Worm (Caenorhabditis elegans) whole organism, L4 larva: ENCODE data around the gene F36G3.2.
"Not testable (repeated sequence)": the region's sequence is repeated elsewhere in the genome, so short reads cannot be mapped to it uniquely, and the experiment has no call there.

Experiments
- D1046.2 ChIP-seq: fragments of 200-800 bp; sonication (Bioruptor generic); IDR thresholded peaks from 2 replicates; pipeline ENCODE4 v1.3.6; 2022; ENCODE audit warnings: missing genetic modification characterization, missing compliant biosample characterization
- F10B5.3 ChIP-seq: sonication (generic microtip); optimal IDR thresholded peaks from 2 replicates; lab custom pipeline; 2016; ENCODE audit warnings: mild to moderate bottlenecking, missing genetic modification characterization, missing compliant biosample characterization
- F37D6.2 ChIP-seq: sonication (generic microtip); optimal IDR thresholded peaks from 2 replicates; lab custom pipeline; 2016; ENCODE audit warnings: mild to moderate bottlenecking, missing genetic modification characterization, missing compliant biosample characterization
- F44E2.7 ChIP-seq: fragments of 200-800 bp; sonication (Bioruptor generic); IDR thresholded peaks from 2 replicates; pipeline ENCODE4 v2.1.2; 2022; ENCODE audit warnings: missing genetic modification characterization, missing compliant biosample characterization
- F49E8.2 ChIP-seq: sonication (generic microtip); optimal IDR thresholded peaks from 2 replicates; lab custom pipeline; 2016; ENCODE audit warnings: missing compliant biosample characterization, mild to moderate bottlenecking, missing genetic modification characterization, borderline replicate concordance
- Y105C5A.15 ChIP-seq: fragments of 200-800 bp; sonication (Bioruptor generic); IDR thresholded peaks from 2 replicates; pipeline ENCODE4 v1.3.6; 2022; ENCODE audit warnings: missing genetic modification characterization, missing compliant biosample characterization
- Y5F2A.4 ChIP-seq: fragments of 200-800 bp; sonication (Bioruptor generic); optimal IDR thresholded peaks from 2 replicates; lab custom pipeline; 2018; ENCODE audit warnings: mild to moderate bottlenecking, missing genetic modification characterization, missing compliant biosample characterization
- ZK337.2 ChIP-seq: fragments of 200-800 bp; sonication (Bioruptor generic); IDR thresholded peaks from 2 replicates; pipeline ENCODE4 v1.3.6; 2022; ENCODE audit warnings: missing genetic modification reagents, missing genetic modification characterization, missing compliant biosample characterization
- arid-1 ChIP-seq: fragments of 200-800 bp; sonication (Bioruptor generic); conservative IDR thresholded peaks from 2 replicates; pipeline ENCODE4 v1.3.6; 2022; ENCODE audit warnings: missing genetic modification reagents, missing genetic modification characterization, missing compliant biosample characterization
- ceh-20 ChIP-seq: fragments of 200-800 bp; sonication (Bioruptor generic); IDR thresholded peaks from 2 replicates; pipeline ENCODE4 v1.3.6; 2022; ENCODE audit warnings: missing genetic modification reagents, missing genetic modification characterization, missing compliant biosample characterization
- ceh-32 ChIP-seq: sonication (generic microtip); optimal IDR thresholded peaks from 2 replicates; lab custom pipeline; 2016; ENCODE audit warnings: mild to moderate bottlenecking, missing genetic modification characterization, missing compliant biosample characterization; ENCODE audit not compliant: poor library complexity
- ceh-44 ChIP-seq: fragments of 200-800 bp; sonication (Bioruptor generic); IDR thresholded peaks from 2 replicates; pipeline ENCODE4 v1.3.6; 2022; ENCODE audit warnings: missing genetic modification reagents, missing genetic modification characterization, missing compliant biosample characterization
- cey-2 ChIP-seq: sonication (generic microtip); optimal IDR thresholded peaks from 3 replicates; lab custom pipeline; 2017; ENCODE audit warnings: missing genetic modification characterization, mild to moderate bottlenecking, missing compliant biosample characterization, antibody characterized with exemption, borderline replicate concordance; ENCODE audit not compliant: insufficient read depth
- daf-16 ChIP-seq, 3 experiments: sonication (generic microtip); optimal IDR thresholded peaks; 2 replicates each; lab custom pipeline; 2016 to 2017; ENCODE audit warnings: missing genetic modification characterization in 3 of 3, missing genetic modification reagents in 3 of 3, mild to moderate bottlenecking in 2 of 3, missing compliant biosample characterization in 2 of 3, missing biosample characterization in 1 of 3, moderate library complexity in 1 of 3
- dmd-6 ChIP-seq: fragments of 200-800 bp; sonication (Bioruptor generic); IDR thresholded peaks from 2 replicates; pipeline ENCODE4 v1.3.6; 2022; ENCODE audit warnings: missing genetic modification reagents, missing genetic modification characterization, missing compliant biosample characterization
- dmd-8 ChIP-seq: fragments of 200-800 bp; sonication (Bioruptor generic); IDR thresholded peaks from 2 replicates; pipeline ENCODE4 v1.3.6; 2022; ENCODE audit warnings: missing genetic modification characterization, missing compliant biosample characterization
- dpl-1 ChIP-seq: fragments of 150-350 bp; optimal IDR thresholded peaks from 2 replicates; lab custom pipeline; 2014; ENCODE audit warnings: missing biosample characterization, missing genetic modification reagents, missing genetic modification characterization
- egl-43 ChIP-seq: fragments of 200-800 bp; sonication (Bioruptor generic); IDR thresholded peaks from 2 replicates; pipeline ENCODE4 v1.3.6; 2022; ENCODE audit warnings: missing genetic modification reagents, missing genetic modification characterization, missing compliant biosample characterization
- fkh-10 ChIP-seq: fragments of 150-350 bp; optimal IDR thresholded peaks from 2 replicates; lab custom pipeline; 2014; ENCODE audit warnings: missing biosample characterization, missing genetic modification reagents, missing genetic modification characterization
- hif-1 ChIP-seq, 2 experiments: sonication (generic microtip); optimal IDR thresholded peaks; 2 replicates each; lab custom pipeline; 2016 to 2017; ENCODE audit warnings: missing compliant biosample characterization in 2 of 2, missing genetic modification characterization in 2 of 2, missing genetic modification reagents in 2 of 2, missing genotype in 2 of 2, mild to moderate bottlenecking in 1 of 2
- jun-1 ChIP-seq: fragments of 150-350 bp; optimal IDR thresholded peaks from 2 replicates; lab custom pipeline; 2014; ENCODE audit warnings: missing biosample characterization, missing genetic modification reagents, missing genetic modification characterization
- lim-7 ChIP-seq: fragments of 200-800 bp; sonication (Bioruptor generic); IDR thresholded peaks from 2 replicates; pipeline ENCODE4 v1.3.6; 2022; ENCODE audit warnings: missing genetic modification characterization, missing compliant biosample characterization
- lin-1 ChIP-seq: fragments of 200-800 bp; sonication (Bioruptor generic); IDR thresholded peaks from 2 replicates; pipeline ENCODE4 v1.3.6; 2022; ENCODE audit warnings: missing genetic modification reagents, missing genetic modification characterization, missing compliant biosample characterization
- lin-29 ChIP-seq: fragments of 200-800 bp; sonication (Bioruptor generic); IDR thresholded peaks from 2 replicates; pipeline ENCODE4 v1.3.6; 2022; ENCODE audit warnings: missing genetic modification reagents, missing genetic modification characterization, missing compliant biosample characterization
- lin-38 ChIP-seq: fragments of 200-800 bp; sonication (Bioruptor generic); IDR thresholded peaks from 2 replicates; pipeline ENCODE4 v1.3.6; 2022; ENCODE audit warnings: missing genetic modification reagents, missing genetic modification characterization, missing compliant biosample characterization
- lir-3 ChIP-seq: sonication (generic microtip); optimal IDR thresholded peaks from 2 replicates; lab custom pipeline; 2016; ENCODE audit warnings: mild to moderate bottlenecking, missing genetic modification characterization, missing compliant biosample characterization
- lsy-2 ChIP-seq, 2 experiments: fragments of 150-350 bp in 1 of 2; sonication (generic microtip) in 1 of 2; optimal IDR thresholded peaks; 2 replicates each; lab custom pipeline; 2014 to 2017; ENCODE audit warnings: missing biosample characterization in 2 of 2, missing genetic modification characterization in 2 of 2
- madf-9 ChIP-seq: fragments of 200-800 bp; sonication (Bioruptor generic); conservative IDR thresholded peaks from 2 replicates; pipeline ENCODE4 v1.3.6; 2022; ENCODE audit warnings: missing genetic modification reagents, missing genetic modification characterization, missing compliant biosample characterization
- mdt-29 ChIP-seq: fragments of 200-800 bp; sonication (Bioruptor generic); IDR thresholded peaks from 2 replicates; pipeline ENCODE4 v1.3.6; 2022; ENCODE audit warnings: missing genetic modification reagents, missing genetic modification characterization, missing compliant biosample characterization
- mxl-2 ChIP-seq: fragments of 200-800 bp; sonication (Bioruptor generic); conservative IDR thresholded peaks from 2 replicates; pipeline ENCODE4 v1.3.6; 2022; ENCODE audit warnings: missing genetic modification reagents, missing genetic modification characterization, missing compliant biosample characterization
- mxl-3 ChIP-seq: fragments of 200-800 bp; sonication (Bioruptor generic); optimal IDR thresholded peaks from 2 replicates; lab custom pipeline; 2018; ENCODE audit warnings: mild to moderate bottlenecking, missing genetic modification characterization, missing compliant biosample characterization
- nhr-102 ChIP-seq: sonication (generic microtip); optimal IDR thresholded peaks from 2 replicates; lab custom pipeline; 2016; ENCODE audit warnings: mild to moderate bottlenecking, missing genetic modification characterization, moderate library complexity, missing compliant biosample characterization
- nhr-111 ChIP-seq: fragments of 200-800 bp; sonication (Bioruptor generic); optimal IDR thresholded peaks from 2 replicates; lab custom pipeline; 2018; ENCODE audit warnings: mild to moderate bottlenecking, missing genetic modification characterization, missing compliant biosample characterization
- nhr-48 ChIP-seq: sonication (generic microtip); optimal IDR thresholded peaks from 2 replicates; lab custom pipeline; 2016; ENCODE audit warnings: mild to moderate bottlenecking, missing genetic modification characterization, missing compliant biosample characterization
- nhr-6 ChIP-seq: fragments of 150-350 bp; optimal IDR thresholded peaks from 2 replicates; lab custom pipeline; 2014; ENCODE audit warnings: missing biosample characterization, missing genetic modification characterization
- pha-4 ChIP-seq, 2 experiments: fragments of 150-350 bp in 1 of 2; fragments of 200-800 bp in 1 of 2; sonication (Bioruptor generic) in 1 of 2; IDR thresholded peaks in 1 of 2; optimal IDR thresholded peaks in 1 of 2; 2 replicates each; pipeline versions ENCODE4 v1.3.6 to Lab custom; 2014 to 2022; ENCODE audit warnings: missing genetic modification characterization in 2 of 2, missing genetic modification reagents in 2 of 2, missing biosample characterization in 1 of 2, missing compliant biosample characterization in 1 of 2
- rbr-2 ChIP-seq: sonication (generic microtip); optimal IDR thresholded peaks from 2 replicates; lab custom pipeline; 2016; ENCODE audit warnings: missing genotype, missing genetic modification characterization, missing compliant biosample characterization
- saeg-2 ChIP-seq: fragments of 200-800 bp; sonication (Bioruptor generic); IDR thresholded peaks from 2 replicates; pipeline ENCODE4 v1.3.6; 2022; ENCODE audit warnings: missing genetic modification reagents, missing genetic modification characterization, missing compliant biosample characterization
- set-16 ChIP-seq: fragments of 200-800 bp; sonication (Bioruptor generic); IDR thresholded peaks from 2 replicates; pipeline ENCODE4 v1.3.6; 2022; ENCODE audit warnings: missing genetic modification reagents, missing genetic modification characterization, missing compliant biosample characterization
- snpc-1.2 ChIP-seq: fragments of 200-800 bp; sonication (Bioruptor generic); IDR thresholded peaks from 2 replicates; pipeline ENCODE4 v1.3.6; 2022; ENCODE audit warnings: missing genetic modification reagents, missing genetic modification characterization, missing compliant biosample characterization
- spr-1 ChIP-seq: sonication (generic microtip); optimal IDR thresholded peaks from 2 replicates; lab custom pipeline; 2016; ENCODE audit warnings: mild to moderate bottlenecking, missing genetic modification characterization, missing compliant biosample characterization
- spr-3 ChIP-seq: fragments of 200-800 bp; sonication (Bioruptor generic); optimal IDR thresholded peaks from 2 replicates; lab custom pipeline; 2018; ENCODE audit warnings: mild to moderate bottlenecking, missing genetic modification characterization, missing compliant biosample characterization
- tag-97 ChIP-seq: fragments of 200-800 bp; sonication (Bioruptor generic); IDR thresholded peaks from 2 replicates; pipeline ENCODE4 v1.3.6; 2022; ENCODE audit warnings: missing genetic modification characterization, missing compliant biosample characterization
- tra-1 ChIP-seq: fragments of 200-800 bp; sonication (Bioruptor generic); IDR thresholded peaks from 2 replicates; pipeline ENCODE4 v1.3.6; 2022; ENCODE audit warnings: missing genetic modification reagents, missing genetic modification characterization, missing compliant biosample characterization
- unc-130 ChIP-seq: sonication (generic microtip); optimal IDR thresholded peaks from 2 replicates; lab custom pipeline; 2016; ENCODE audit warnings: missing genetic modification reagents, missing genetic modification characterization, missing compliant biosample characterization
- zfp-2 ChIP-seq: sonication (generic microtip); optimal IDR thresholded peaks from 2 replicates; lab custom pipeline; 2016; ENCODE audit warnings: mild to moderate bottlenecking, missing genetic modification characterization, missing compliant biosample characterization
- zfp-3 ChIP-seq: fragments of 200-800 bp; sonication (Bioruptor generic); conservative IDR thresholded peaks from 2 replicates; pipeline ENCODE4 v1.3.6; 2022; ENCODE audit warnings: missing genetic modification reagents, missing genetic modification characterization, missing compliant biosample characterization
- zip-2 ChIP-seq: fragments of 150-350 bp; optimal IDR thresholded peaks from 2 replicates; lab custom pipeline; 2014; ENCODE audit warnings: missing biosample characterization, missing genetic modification characterization

Gene F36G3.2

ce11 chrX:9743513-9743914 lies 50.6 kb downstream of the F36G3.2 start (continued):
- TF ChIP-seq lsy-2 (tag; optimal IDR thresholded peaks at IDR 0.05; lab: Kevin White, UChicago) (peak in 1 of 2 experiments; percentile 8), zfp-2 (tag; lab: Kevin White, UChicago) (peak; percentile 78), arid-1 (GFP tag; lab: Robert Waterston, UW) (peak; percentile 97), lim-7 (peak; percentile 99), mdt-29 (GFP tag; lab: Robert Waterston, UW) (peak; percentile 93), rbr-2 (tag; lab: Kevin White, UChicago) (peak; percentile 95), mxl-3 (GFP tag; lab: Kevin White, UChicago) (peak; percentile 71), nhr-102 (tag; lab: Kevin White, UChicago) (peak; percentile 92), F10B5.3 (tag; lab: Kevin White, UChicago) (peak; percentile 89), dpl-1 (GFP tag; lab: Kevin White, UChicago) (peak; percentile 19), madf-9 (peak; percentile 93), F44E2.7 (GFP tag; lab: Robert Waterston, UW) (peak; percentile 98), dmd-6 (GFP tag; lab: Robert Waterston, UW) (peak; percentile 93), D1046.2 (peak; percentile 96), tra-1 (GFP tag; lab: Robert Waterston, UW) (peak; percentile 98), mxl-2 (GFP tag; lab: Robert Waterston, UW) (peak; percentile 87), saeg-2 (GFP tag; lab: Robert Waterston, UW) (peak; percentile 93), zip-2 (tag; lab: Kevin White, UChicago) (peak; percentile 68), nhr-6 (tag; lab: Kevin White, UChicago) (peak; percentile 72), lin-1 (peak; percentile 97), fkh-10 (GFP tag; lab: Kevin White, UChicago) (peak; percentile 84), dmd-8 (peak; percentile 99), spr-3 (GFP tag; lab: Kevin White, UChicago) (peak; percentile 93), nhr-48 (tag; lab: Kevin White, UChicago) (peak; percentile 86), spr-1 (tag; lab: Kevin White, UChicago) (peak; percentile 94), pha-4 (GFP tag; IDR thresholded peaks at IDR 0.05; lab: Robert Waterston, UW) (peak; percentile 98), ceh-20 (GFP tag; lab: Robert Waterston, UW) (peak; percentile 97), Y105C5A.15 (GFP tag; lab: Robert Waterston, UW) (peak; percentile 92), F37D6.2 (tag; lab: Kevin White, UChicago) (peak; percentile 86), daf-16 (GFP tag; optimal IDR thresholded peaks at IDR 0.05; lab: Kevin White, UChicago) (peak; percentile 78 to 95), daf-16 (tag; optimal IDR thresholded peaks at IDR 0.05; lab: Kevin White, UChicago) (peak; percentile 77), set-16 (GFP tag; lab: Robert Waterston, UW) (peak; percentile 70), nhr-111 (peak; percentile 96), snpc-1.2 (GFP tag; lab: Robert Waterston, UW) (peak; percentile 97), lir-3 (tag; lab: Kevin White, UChicago) (peak; percentile 92), ZK337.2 (GFP tag; lab: Robert Waterston, UW) (peak; percentile 84), jun-1 (tag; lab: Kevin White, UChicago) (peak; percentile 71), lin-38 (GFP tag; lab: Robert Waterston, UW) (peak; percentile 91), unc-130 (peak; percentile 88), egl-43 (GFP tag; lab: Robert Waterston, UW) (peak; percentile 100), hif-1 (tag; optimal IDR thresholded peaks at IDR 0.05; lab: Kevin White, UChicago) (peak; percentile 72 to 80), zfp-3 (GFP tag; lab: Robert Waterston, UW) (peak; percentile 94), lin-29 (peak; percentile 93), ceh-32 (tag; lab: Kevin White, UChicago) (peak; percentile 67), ceh-44 (GFP tag; lab: Robert Waterston, UW) (peak; percentile 95), tag-97 (peak; percentile 84; the same call in 1 of the 2 replicates), cey-2 (tag; lab: Kevin White, UChicago) (peak; percentile 9), Y5F2A.4 (GFP tag; lab: Kevin White, UChicago) (peak; percentile 93), F49E8.2 (tag; lab: Kevin White, UChicago) (peak; percentile 92)
- not testable (repeated sequence) for TF ChIP-seq pha-4 (tag; optimal IDR thresholded peaks at IDR 0.05; lab: Kevin White, UChicago)
